Fruit fly (Drosophila melanogaster) whole organism, embryonic: ENCODE results near the gene KP78b.
A peak's percentile ranks its signal among the peaks of the same experiment; 100 is the strongest.

Source experiments
- Adf1 ChIP-seq: fragments of 200-800 bp; sonication (Bioruptor generic); IDR thresholded peaks from 2 replicates; pipeline ENCODE4 v1.3.6; 2022; ENCODE audit warnings: missing biosample characterization, missing genetic modification characterization
- CG15011 ChIP-seq: fragments of 200-800 bp; sonication (Bioruptor generic); optimal IDR thresholded peaks from 3 replicates; lab custom pipeline; 2018; ENCODE audit warnings: missing biosample characterization, mild to moderate bottlenecking, missing genetic modification characterization
- CG15479 ChIP-seq: fragments of 200-800 bp; sonication (Bioruptor generic); optimal IDR thresholded peaks from 3 replicates; lab custom pipeline; 2019; ENCODE audit warnings: missing biosample characterization, mild to moderate bottlenecking, missing genetic modification characterization, moderate library complexity
- CG1832 ChIP-seq: fragments of 200-800 bp; sonication (Bioruptor generic); optimal IDR thresholded peaks from 2 replicates; lab custom pipeline; 2017; ENCODE audit warnings: missing biosample characterization, mild to moderate bottlenecking, missing genetic modification characterization, inconsistent platforms
- CG34224 ChIP-seq: fragments of 200-800 bp; sonication (Bioruptor generic); IDR thresholded peaks from 3 replicates; pipeline ENCODE4 v1.3.6; 2022; ENCODE audit warnings: missing biosample characterization, missing genetic modification characterization; ENCODE audit not compliant: partially characterized antibody
- Deaf1 ChIP-seq: fragments of 200-800 bp; optimal IDR thresholded peaks from 3 replicates; lab custom pipeline; 2019; ENCODE audit warnings: missing biosample characterization, mild to moderate bottlenecking, missing genetic modification characterization, moderate library complexity
- Ets65A ChIP-seq: fragments of 200-800 bp; sonication (Bioruptor generic); peaks from one replicate; lab custom pipeline; 2016; ENCODE audit warnings: missing biosample characterization, missing genetic modification characterization
- Nf-YB ChIP-seq: fragments of 200-800 bp; sonication (Bioruptor generic); optimal IDR thresholded peaks from 3 replicates; lab custom pipeline; 2019; ENCODE audit warnings: missing biosample characterization, mild to moderate bottlenecking, missing genetic modification characterization, moderate library complexity
- Nf-YC ChIP-seq: fragments of 200-800 bp; optimal IDR thresholded peaks from 3 replicates; lab custom pipeline; 2019; ENCODE audit warnings: missing biosample characterization, mild to moderate bottlenecking, missing genetic modification characterization, moderate library complexity
- Poxn ChIP-seq: fragments of 200-800 bp; sonication (Bioruptor generic); IDR thresholded peaks from 2 replicates; pipeline ENCODE4 v1.3.6; 2022; ENCODE audit warnings: missing biosample characterization, missing genetic modification characterization
- Ptx1 ChIP-seq: fragments of 200-800 bp; sonication (Bioruptor generic); IDR thresholded peaks from 2 replicates; pipeline ENCODE4 v1.3.6; 2022; ENCODE audit warnings: missing biosample characterization, missing genetic modification characterization
- Trl ChIP-seq, 3 experiments: fragments of >200 bp in 2 of 3; fragments of 200-800 bp in 1 of 3; sonication (Bioruptor generic) in 1 of 3; optimal IDR thresholded peaks; 2 replicates in 1 of 3; 3 replicates in 2 of 3; lab custom pipeline; 2016 to 2017; ENCODE audit warnings: missing biosample characterization in 1 of 3, missing genetic modification characterization in 1 of 3
- cg ChIP-seq: fragments of 200-800 bp; sonication (Bioruptor generic); optimal IDR thresholded peaks from 3 replicates; lab custom pipeline; 2019; ENCODE audit warnings: missing biosample characterization, mild to moderate bottlenecking, missing genetic modification characterization, moderate library complexity
- chn ChIP-seq: fragments of 200-800 bp; sonication (Bioruptor generic); optimal IDR thresholded peaks from 2 replicates; lab custom pipeline; 2016; ENCODE audit warnings: missing biosample characterization, missing genetic modification characterization
- crol ChIP-seq: fragments of 200-800 bp; sonication (Bioruptor generic); IDR thresholded peaks from 2 replicates; pipeline ENCODE4 v1.3.6; 2022; ENCODE audit warnings: missing biosample characterization, missing genetic modification characterization
- ems ChIP-seq: fragments of 200-800 bp; sonication (Bioruptor generic); optimal IDR thresholded peaks from 3 replicates; lab custom pipeline; 2016; ENCODE audit warnings: missing biosample characterization, missing genetic modification characterization
- ewg ChIP-seq: fragments of 200-800 bp; sonication (Bioruptor generic); optimal IDR thresholded peaks from 3 replicates; lab custom pipeline; 2017; ENCODE audit warnings: mild to moderate bottlenecking, missing biosample characterization, missing genetic modification reagents, missing genetic modification characterization
- h ChIP-seq: fragments of >200 bp; optimal IDR thresholded peaks from 2 replicates; lab custom pipeline; 2017
- p53 ChIP-seq: fragments of 200-800 bp; sonication (Bioruptor generic); optimal IDR thresholded peaks from 2 replicates; lab custom pipeline; 2016; ENCODE audit warnings: missing biosample characterization, missing genetic modification characterization
- seq ChIP-seq: fragments of 200-800 bp; sonication (Bioruptor generic); IDR thresholded peaks from 2 replicates; pipeline ENCODE4 v1.3.6; 2022; ENCODE audit warnings: missing biosample characterization, missing genetic modification characterization
- slbo ChIP-seq: fragments of 200-800 bp; sonication (Bioruptor generic); IDR thresholded peaks from 2 replicates; pipeline ENCODE4 v1.3.6; 2022; ENCODE audit warnings: missing biosample characterization, missing genetic modification characterization

The KP78b gene

DNA sequence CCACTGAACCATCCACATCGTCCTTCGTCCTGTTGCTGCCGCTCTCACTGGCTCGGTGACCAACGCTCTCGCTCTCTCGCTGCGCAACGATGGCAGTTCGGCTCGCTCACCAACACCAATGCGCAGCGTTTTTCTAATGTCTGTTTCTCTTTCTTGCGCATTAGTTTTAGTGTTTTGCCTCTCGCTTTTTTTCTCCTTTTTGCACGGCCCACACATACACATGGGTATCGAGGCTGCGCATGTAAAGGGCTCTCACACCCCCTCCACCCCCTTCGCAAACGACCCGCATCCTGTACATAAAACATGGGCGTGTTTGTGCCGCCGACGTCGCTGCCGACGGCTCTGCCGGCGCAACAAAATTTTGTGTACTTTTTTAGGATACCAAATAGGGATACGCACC lies 50.0 kb downstream of the KP78b start:
- TF ChIP-seq cg (GFP tag; lab: Kevin White, UChicago) (peak; percentile 86), p53 (no peak), Trl (optimal IDR thresholded peaks at IDR 0.05; lab: Kevin White, UChicago) (peak; percentile 47 to 71), Trl (GFP tag; optimal IDR thresholded peaks at IDR 0.05; lab: Kevin White, UChicago) (no peak), CG15479 (GFP tag; lab: Kevin White, UChicago) (peak; percentile 31), CG15011 (no peak), Ets65A (GFP tag; lab: Kevin White, UChicago) (peak; percentile 30), Nf-YB (GFP tag; lab: Kevin White, UChicago) (peak; percentile 91), ems (GFP tag; lab: Kevin White, UChicago) (no peak), CG34224 (GFP tag; lab: Robert Waterston, UW) (no peak), Deaf1 (tag; lab: Kevin White, UChicago) (peak; percentile 86), seq (GFP tag; lab: Robert Waterston, UW) (peak; percentile 80), slbo (no peak), CG1832 (GFP tag; lab: Kevin White, UChicago) (peak; percentile 73), Ptx1 (GFP tag; lab: Robert Waterston, UW) (no peak), h (lab: Kevin White, UChicago) (no peak), ewg (GFP tag; lab: Kevin White, UChicago) (peak; percentile 99), Adf1 (GFP tag; lab: Robert Waterston, UW) (peak; percentile 91), Nf-YC (tag; lab: Kevin White, UChicago) (peak; percentile 94), chn (peak; percentile 2), crol (GFP tag; lab: Robert Waterston, UW) (peak; percentile 93), Poxn (GFP tag; lab: Robert Waterston, UW) (no peak)
